Fruit fly (Drosophila melanogaster) whole organism, wandering third instar larva: ENCODE results near the gene Ncc69.

Experiments
- Abd-B ChIP-seq: fragments of >200 bp; optimal IDR thresholded peaks from 2 replicates; lab custom pipeline; 2017; ENCODE audit warnings: missing biosample characterization, missing genetic modification characterization
- CG32264 ChIP-seq: fragments of 200-800 bp; sonication (Bioruptor generic); optimal IDR thresholded peaks from 2 replicates; lab custom pipeline; 2016; ENCODE audit warnings: missing biosample characterization, missing genetic modification characterization
- CG9705 ChIP-seq: fragments of 200-800 bp; sonication (Bioruptor generic); optimal IDR thresholded peaks from 2 replicates; lab custom pipeline; 2018; ENCODE audit warnings: missing biosample characterization, mild to moderate bottlenecking, missing genetic modification characterization
- CrebA ChIP-seq: fragments of 200-800 bp; sonication (Bioruptor generic); optimal IDR thresholded peaks from 2 replicates; lab custom pipeline; 2016; ENCODE audit warnings: missing biosample characterization, mild to moderate bottlenecking, missing genetic modification characterization, borderline replicate concordance
- Dfd ChIP-seq: fragments of >200 bp; optimal IDR thresholded peaks from 2 replicates; lab custom pipeline; 2017; ENCODE audit warnings: missing biosample characterization, missing genetic modification characterization
- Dif ChIP-seq: fragments of 200-275, 200-300 bp; sonication (Bioruptor generic); optimal IDR thresholded peaks from 2 replicates; lab custom pipeline; 2018; ENCODE audit warnings: missing biosample characterization, missing genetic modification characterization; ENCODE audit not compliant: partially characterized antibody
- GATAd ChIP-seq: sonication (Bioruptor generic); optimal IDR thresholded peaks from 2 replicates; lab custom pipeline; 2016; ENCODE audit warnings: missing biosample characterization, missing genetic modification characterization
- HLH106 ChIP-seq: fragments of 200-800 bp; optimal IDR thresholded peaks from 3 replicates; lab custom pipeline; 2019; ENCODE audit warnings: missing biosample characterization, mild to moderate bottlenecking, missing genetic modification characterization, moderate library complexity
- Hnf4 ChIP-seq: fragments of 200-800 bp; sonication (Bioruptor generic); optimal IDR thresholded peaks from 2 replicates; lab custom pipeline; 2016; ENCODE audit warnings: missing biosample characterization, mild to moderate bottlenecking, missing genetic modification characterization
- Hr83 ChIP-seq: fragments of 200-300 bp; sonication (Bioruptor generic); optimal IDR thresholded peaks from 2 replicates; lab custom pipeline; 2016; ENCODE audit warnings: missing biosample characterization, mild to moderate bottlenecking, missing genetic modification characterization, moderate library complexity; ENCODE audit not compliant: poor library complexity, severe bottlenecking
- Jra ChIP-seq: sonication (Bioruptor generic); optimal IDR thresholded peaks from 2 replicates; lab custom pipeline; 2016; ENCODE audit warnings: missing biosample characterization, missing genetic modification characterization
- Mio ChIP-seq: sonication (Bioruptor generic); optimal IDR thresholded peaks from 2 replicates; lab custom pipeline; 2016; ENCODE audit warnings: missing biosample characterization, missing genetic modification characterization
- Myc ChIP-seq: fragments of >200 bp; optimal IDR thresholded peaks from 2 replicates; lab custom pipeline; 2017
- N ChIP-seq: fragments of >200 bp; optimal IDR thresholded peaks from 2 replicates; lab custom pipeline; 2018; ENCODE audit warnings: missing biosample characterization, missing external identifiers, missing genetic modification characterization
- OdsH ChIP-seq: fragments of 200-800 bp; sonication (Bioruptor generic); optimal IDR thresholded peaks from 2 replicates; lab custom pipeline; 2016; ENCODE audit warnings: missing biosample characterization, mild to moderate bottlenecking, missing genetic modification characterization
- Sp1 ChIP-seq: fragments of 200-800 bp; sonication (Bioruptor generic); optimal IDR thresholded peaks from 3 replicates; lab custom pipeline; 2019; ENCODE audit warnings: missing biosample characterization, mild to moderate bottlenecking, missing genetic modification characterization, moderate library complexity
- Vsx2 ChIP-seq: fragments of 200-300, 225-300 bp; sonication (Bioruptor generic); optimal IDR thresholded peaks from 2 replicates; lab custom pipeline; 2018; ENCODE audit warnings: missing biosample characterization, missing genetic modification characterization; ENCODE audit not compliant: partially characterized antibody
- br ChIP-seq: fragments of 200-800 bp; sonication (Bioruptor generic); optimal IDR thresholded peaks from 2 replicates; lab custom pipeline; 2016; ENCODE audit warnings: missing biosample characterization, missing genetic modification characterization
- brk ChIP-seq: fragments of 200-800 bp; sonication (Bioruptor generic); optimal IDR thresholded peaks from 2 replicates; lab custom pipeline; 2016; ENCODE audit warnings: missing biosample characterization, mild to moderate bottlenecking, missing genetic modification characterization
- dmrt93B ChIP-seq: fragments of 200-800 bp; sonication (Bioruptor generic); optimal IDR thresholded peaks from 2 replicates; lab custom pipeline; 2018; ENCODE audit warnings: missing biosample characterization, mild to moderate bottlenecking, missing genetic modification characterization
- dsf ChIP-seq: sonication (Bioruptor generic); optimal IDR thresholded peaks from 2 replicates; lab custom pipeline; 2016; ENCODE audit warnings: missing biosample characterization, missing genetic modification characterization, borderline replicate concordance
- ey ChIP-seq: fragments of 200-800 bp; sonication (Bioruptor generic); optimal IDR thresholded peaks from 2 replicates; lab custom pipeline; 2016; ENCODE audit warnings: missing biosample characterization, missing genetic modification characterization
- foxo ChIP-seq, 2 experiments: fragments of 200-800 bp; sonication (Bioruptor generic); optimal IDR thresholded peaks; 2 replicates in 1 of 2; 3 replicates in 1 of 2; lab custom pipeline; 2016 to 2017; ENCODE audit warnings: missing biosample characterization in 2 of 2, missing genetic modification characterization in 2 of 2
- fru ChIP-seq: fragments of 200-800 bp; sonication (Bioruptor generic); optimal IDR thresholded peaks from 3 replicates; lab custom pipeline; 2016; ENCODE audit warnings: missing biosample characterization, mild to moderate bottlenecking, missing genetic modification characterization
- h ChIP-seq: fragments of 200-800 bp; sonication (Bioruptor generic); optimal IDR thresholded peaks from 3 replicates; lab custom pipeline; 2016; ENCODE audit warnings: missing biosample characterization, mild to moderate bottlenecking, missing genetic modification characterization
- jim ChIP-seq: fragments of 175-275, 200-325 bp; sonication (Bioruptor generic); optimal IDR thresholded peaks from 2 replicates; lab custom pipeline; 2016; ENCODE audit warnings: missing biosample characterization, mild to moderate bottlenecking, missing genetic modification characterization
- lola ChIP-seq: fragments of >200 bp; optimal IDR thresholded peaks from 2 replicates; lab custom pipeline; 2017; ENCODE audit warnings: missing biosample characterization, missing genetic modification characterization
- psq ChIP-seq: fragments of 200-800 bp; sonication (Bioruptor generic); optimal IDR thresholded peaks from 3 replicates; lab custom pipeline; 2017; ENCODE audit warnings: missing biosample characterization, mild to moderate bottlenecking, missing genetic modification characterization, moderate library complexity
- rgr ChIP-seq: fragments of 200-800 bp; sonication (Bioruptor generic); optimal IDR thresholded peaks from 3 replicates; lab custom pipeline; 2016; ENCODE audit warnings: missing biosample characterization, mild to moderate bottlenecking, missing genetic modification characterization
- sv ChIP-seq: fragments of 200-800 bp; sonication (Bioruptor generic); optimal IDR thresholded peaks from 3 replicates; lab custom pipeline; 2016; ENCODE audit warnings: missing biosample characterization, missing genetic modification characterization
- tai ChIP-seq: sonication (Bioruptor generic); optimal IDR thresholded peaks from 2 replicates; lab custom pipeline; 2016; ENCODE audit warnings: missing biosample characterization, missing genetic modification characterization
- usp ChIP-seq: fragments of >200 bp; optimal IDR thresholded peaks from 2 replicates; lab custom pipeline; 2017; ENCODE audit warnings: missing biosample characterization, missing genetic modification characterization

The Ncc69 gene

DNA sequence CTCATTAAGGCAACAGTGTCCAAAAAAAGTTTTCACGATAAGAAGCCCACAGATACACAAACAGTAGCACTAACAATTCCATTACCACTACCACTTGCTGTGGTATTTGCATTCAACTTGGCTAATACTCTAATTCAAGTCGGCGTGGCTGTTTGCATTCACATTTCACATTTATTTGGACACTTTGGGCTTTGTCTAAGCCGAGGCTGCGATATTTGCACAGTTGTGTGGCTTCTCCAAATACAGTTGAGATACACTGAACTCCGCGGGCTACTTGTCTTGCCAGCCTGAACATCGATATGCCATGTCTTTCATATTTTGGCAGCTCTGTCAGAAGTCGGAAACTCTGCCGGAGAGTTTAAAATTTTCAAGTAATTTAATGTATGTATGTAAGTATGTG lies 40.9 kb downstream of the Ncc69 start:
- no peak for TF ChIP-seq tai (GFP tag; lab: Kevin White, UChicago)
- TF ChIP-seq Jra = no peak
- TF ChIP-seq CG9705 (GFP tag; lab: Kevin White, UChicago) = no peak
- no peak for TF ChIP-seq rgr (GFP tag; lab: Kevin White, UChicago)
- no peak for TF ChIP-seq h (GFP tag; lab: Kevin White, UChicago)
- no peak for TF ChIP-seq dmrt93B (GFP tag; lab: Kevin White, UChicago)
- TF ChIP-seq br (GFP tag; lab: Kevin White, UChicago) = no peak
- TF ChIP-seq Hnf4 (GFP tag; lab: Kevin White, UChicago) = no peak
- no peak for TF ChIP-seq psq (GFP tag; lab: Kevin White, UChicago)
- no peak for TF ChIP-seq GATAd (GFP tag; lab: Kevin White, UChicago)
- no peak for TF ChIP-seq CrebA (GFP tag; lab: Kevin White, UChicago)
- no peak for TF ChIP-seq lola
- TF ChIP-seq Abd-B (GFP tag; lab: Kevin White, UChicago) = no peak
- no peak for TF ChIP-seq Dfd (GFP tag; lab: Kevin White, UChicago)
- TF ChIP-seq foxo (GFP tag; optimal IDR thresholded peaks at IDR 0.05; lab: Kevin White, UChicago) = no peak
- no peak for TF ChIP-seq Vsx2 (GFP tag; lab: Kevin White, UChicago)
- no peak for TF ChIP-seq jim (GFP tag; lab: Kevin White, UChicago)
- TF ChIP-seq N = no peak
- TF ChIP-seq usp (GFP tag; lab: Kevin White, UChicago) = no peak

- TF ChIP-seq sv (peak; percentile 15), Dif (peak; percentile 23), psq (GFP tag; lab: Kevin White, UChicago) (no peak), foxo (GFP tag; optimal IDR thresholded peaks at IDR 0.05; lab: Kevin White, UChicago) (peak in 1 of 2 experiments; percentile 28), tai (GFP tag; lab: Kevin White, UChicago) (peak; percentile 55)
Observed at dm6 chr3L:12336339-12336738, 54.9 kb downstream of the Ncc69 start, which contains the start of gene CG10418. Gene CG10418, plus strand, starts transcription at chr3L:12336676.

- TF ChIP-seq HLH106 (tag; lab: Kevin White, UChicago) = no peak
- no peak for TF ChIP-seq Myc (lab: Kevin White, UChicago)
- no peak for TF ChIP-seq Sp1 (GFP tag; lab: Kevin White, UChicago)
- TF ChIP-seq Dfd (GFP tag; lab: Kevin White, UChicago) = peak; percentile 91
- no peak for TF ChIP-seq Hnf4 (GFP tag; lab: Kevin White, UChicago)
- no peak for TF ChIP-seq dsf (GFP tag; lab: Kevin White, UChicago)
- TF ChIP-seq, all 38 proteins: peak for 1
Observed at dm6 chr3L:12329549-12329948, 61.7 kb downstream of the Ncc69 start.

- TF ChIP-seq OdsH (GFP tag; lab: Kevin White, UChicago) (no peak), Hr83 (GFP tag; lab: Kevin White, UChicago) (no peak), ey (GFP tag; lab: Kevin White, UChicago) (no peak), lola (no peak), CrebA (GFP tag; lab: Kevin White, UChicago) (no peak)
Observed at dm6 chr3L:12328781-12329282, 62.4 kb downstream of the Ncc69 start, which contains the start of gene Lmx1a. Gene Lmx1a, plus strand, starts transcription at chr3L:12329232.

- TF ChIP-seq OdsH (GFP tag; lab: Kevin White, UChicago) = no peak
- no peak for TF ChIP-seq dmrt93B (GFP tag; lab: Kevin White, UChicago)
- TF ChIP-seq brk = no peak
- no peak for TF ChIP-seq CrebA (GFP tag; lab: Kevin White, UChicago)
- no peak for TF ChIP-seq fru (GFP tag; lab: Kevin White, UChicago)
- no peak for TF ChIP-seq Hnf4 (GFP tag; lab: Kevin White, UChicago)
- no peak for TF ChIP-seq dsf (GFP tag; lab: Kevin White, UChicago)
- no peak for TF ChIP-seq Hr83 (GFP tag; lab: Kevin White, UChicago)
- TF ChIP-seq Mio (GFP tag; lab: Kevin White, UChicago) = no peak
- no peak for TF ChIP-seq Jra
- no peak for TF ChIP-seq GATAd (GFP tag; lab: Kevin White, UChicago)
- TF ChIP-seq psq (GFP tag; lab: Kevin White, UChicago) = no peak
- no peak for TF ChIP-seq jim (GFP tag; lab: Kevin White, UChicago)
- TF ChIP-seq N = no peak
- no peak for TF ChIP-seq CG32264 (GFP tag; lab: Kevin White, UChicago)
Observed at dm6 chr3L:12319782-12320181, 71.5 kb downstream of the Ncc69 start.
